Worm (Caenorhabditis elegans): ENCODE data around the gene F32B6.4.

DNA sequence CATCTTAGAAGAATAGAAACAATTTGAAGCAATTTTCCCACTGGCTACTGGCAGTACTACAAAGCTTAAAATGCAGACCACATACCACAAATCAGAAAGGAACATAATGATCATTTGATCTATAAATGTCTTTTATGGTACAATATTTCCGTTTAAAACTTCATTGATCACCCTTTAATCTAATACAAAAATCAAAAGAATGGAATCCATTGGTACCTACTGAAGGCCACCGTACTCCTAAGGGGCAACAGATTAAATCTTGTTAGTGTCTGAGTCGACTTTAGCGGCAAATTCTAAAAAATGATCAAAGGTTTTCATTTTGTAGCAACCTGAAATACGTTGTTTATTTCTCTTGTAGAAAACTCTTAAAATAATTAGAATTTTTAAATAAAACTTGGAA, 19.6 kb downstream of the F32B6.4 start:
- TF ChIP-seq pqm-1 (tag; optimal IDR thresholded peaks at IDR 0.05) (no peak), pha-4 (tag; optimal IDR thresholded peaks at IDR 0.05) (no peak)
